Worm (Caenorhabditis elegans) whole organism, late embryonic: Measurements from ENCODE around the gene F45F2.10.
A peak's percentile ranks its signal among the peaks of the same experiment; 100 is the strongest.

Experiments used
- C08G9.2 ChIP-seq: sonication (generic microtip); optimal IDR thresholded peaks from 2 replicates; lab custom pipeline; 2016; ENCODE audit warnings: mild to moderate bottlenecking, missing genetic modification characterization, moderate library complexity, missing compliant biosample characterization
- F13H6.1 ChIP-seq: sonication (generic microtip); optimal IDR thresholded peaks from 2 replicates; lab custom pipeline; 2016; ENCODE audit warnings: missing genetic modification characterization, missing compliant biosample characterization
- K02D7.2 ChIP-seq: sonication (generic microtip); optimal IDR thresholded peaks from 2 replicates; lab custom pipeline; 2017; ENCODE audit warnings: mild to moderate bottlenecking, missing genetic modification characterization, missing compliant biosample characterization
- K09A11.1 ChIP-seq: sonication (generic microtip); optimal IDR thresholded peaks from 2 replicates; lab custom pipeline; 2017; ENCODE audit warnings: antibody characterized with exemption, mild to moderate bottlenecking, missing genetic modification characterization, missing compliant biosample characterization; ENCODE audit not compliant: insufficient read depth
- ama-1 ChIP-seq: fragments of 150-350 bp; optimal IDR thresholded peaks from 2 replicates; lab custom pipeline; 2014
- ceh-14 ChIP-seq: sonication (generic microtip); optimal IDR thresholded peaks from 2 replicates; lab custom pipeline; 2016; ENCODE audit warnings: missing genotype, missing genetic modification characterization, missing compliant biosample characterization
- ceh-18 ChIP-seq: sonication (generic microtip); optimal IDR thresholded peaks from 2 replicates; lab custom pipeline; 2016; ENCODE audit warnings: missing genetic modification characterization, missing compliant biosample characterization
- ceh-19 ChIP-seq: fragments of 200-800 bp; sonication (Bioruptor generic); optimal IDR thresholded peaks from 2 replicates; lab custom pipeline; 2018; ENCODE audit warnings: mild to moderate bottlenecking, missing genetic modification characterization, missing compliant biosample characterization
- ceh-2 ChIP-seq: sonication (generic microtip); optimal IDR thresholded peaks from 2 replicates; lab custom pipeline; 2016; ENCODE audit warnings: missing genotype, missing genetic modification characterization, missing compliant biosample characterization
- ceh-22 ChIP-seq: sonication (generic microtip); optimal IDR thresholded peaks from 2 replicates; lab custom pipeline; 2017; ENCODE audit warnings: missing biosample characterization, missing genetic modification characterization
- ceh-24 ChIP-seq: sonication (generic microtip); optimal IDR thresholded peaks from 2 replicates; lab custom pipeline; 2016; ENCODE audit warnings: mild to moderate bottlenecking, missing genetic modification characterization, missing compliant biosample characterization
- ceh-30 ChIP-seq: fragments of 150-350 bp; optimal IDR thresholded peaks from 2 replicates; lab custom pipeline; 2014; ENCODE audit warnings: missing biosample characterization, missing genetic modification characterization
- ceh-48 ChIP-seq: sonication (generic microtip); optimal IDR thresholded peaks from 2 replicates; lab custom pipeline; 2016; ENCODE audit warnings: missing genetic modification characterization, inconsistent platforms, missing compliant biosample characterization
- ceh-9 ChIP-seq: sonication (generic microtip); optimal IDR thresholded peaks from 2 replicates; lab custom pipeline; 2016; ENCODE audit warnings: mild to moderate bottlenecking, missing genetic modification characterization, inconsistent platforms, missing compliant biosample characterization
- dmd-4 ChIP-seq: sonication (generic microtip); optimal IDR thresholded peaks from 2 replicates; lab custom pipeline; 2016; ENCODE audit warnings: borderline replicate concordance, missing genetic modification characterization, missing compliant biosample characterization
- elt-2 ChIP-seq: sonication (generic microtip); optimal IDR thresholded peaks from 2 replicates; lab custom pipeline; 2016; ENCODE audit warnings: missing genetic modification reagents, missing genetic modification characterization, missing compliant biosample characterization
- ets-4 ChIP-seq: sonication (generic microtip); optimal IDR thresholded peaks from 2 replicates; lab custom pipeline; 2016; ENCODE audit warnings: missing genetic modification characterization, missing compliant biosample characterization
- eyg-1 ChIP-seq: sonication (generic microtip); optimal IDR thresholded peaks from 2 replicates; lab custom pipeline; 2016; ENCODE audit warnings: missing genotype, missing genetic modification characterization, missing compliant biosample characterization
- fax-1 ChIP-seq: sonication (generic microtip); optimal IDR thresholded peaks from 2 replicates; lab custom pipeline; 2016; ENCODE audit warnings: missing genotype, missing genetic modification characterization, missing compliant biosample characterization
- fkh-10 ChIP-seq: fragments of 150-350 bp; optimal IDR thresholded peaks from 2 replicates; lab custom pipeline; 2014; ENCODE audit warnings: missing biosample characterization, missing genetic modification reagents, missing genetic modification characterization
- gmeb-2 ChIP-seq: sonication (generic microtip); optimal IDR thresholded peaks from 2 replicates; lab custom pipeline; 2016; ENCODE audit warnings: missing genetic modification characterization, inconsistent platforms, missing compliant biosample characterization
- hlh-13 ChIP-seq: fragments of 200-800 bp; sonication (Bioruptor generic); optimal IDR thresholded peaks from 2 replicates; lab custom pipeline; 2018; ENCODE audit warnings: mild to moderate bottlenecking, missing genetic modification characterization, missing compliant biosample characterization
- hlh-15 ChIP-seq: sonication (generic microtip); optimal IDR thresholded peaks from 2 replicates; lab custom pipeline; 2016; ENCODE audit warnings: missing genetic modification characterization, missing compliant biosample characterization
- lim-6 ChIP-seq: sonication (generic microtip); optimal IDR thresholded peaks from 2 replicates; lab custom pipeline; 2016; ENCODE audit warnings: missing genetic modification characterization, missing compliant biosample characterization
- lin-11 ChIP-seq: fragments of 200-800 bp; sonication (Bioruptor generic); optimal IDR thresholded peaks from 2 replicates; lab custom pipeline; 2018; ENCODE audit warnings: mild to moderate bottlenecking, missing genetic modification characterization, missing compliant biosample characterization
- madf-2 ChIP-seq: sonication (generic microtip); optimal IDR thresholded peaks from 2 replicates; lab custom pipeline; 2017; ENCODE audit warnings: missing genetic modification characterization, missing compliant biosample characterization
- nfya-1 ChIP-seq: sonication (generic microtip); optimal IDR thresholded peaks from 2 replicates; lab custom pipeline; 2017; ENCODE audit warnings: missing genetic modification characterization, mild to moderate bottlenecking, missing compliant biosample characterization, antibody characterized with exemption, moderate library complexity
- nhr-232 ChIP-seq: sonication (generic microtip); optimal IDR thresholded peaks from 2 replicates; lab custom pipeline; 2016; ENCODE audit warnings: missing genetic modification characterization, missing compliant biosample characterization
- npax-4 ChIP-seq: sonication (generic microtip); optimal IDR thresholded peaks from 2 replicates; lab custom pipeline; 2016; ENCODE audit warnings: missing genetic modification characterization, missing compliant biosample characterization
- odd-2 ChIP-seq: sonication (generic microtip); optimal IDR thresholded peaks from 2 replicates; lab custom pipeline; 2017; ENCODE audit warnings: antibody characterized with exemption, mild to moderate bottlenecking, missing genetic modification characterization, missing compliant biosample characterization
- pat-9 ChIP-seq: fragments of 200-800 bp; sonication (Bioruptor generic); optimal IDR thresholded peaks from 2 replicates; lab custom pipeline; 2018; ENCODE audit warnings: mild to moderate bottlenecking, missing genetic modification characterization, moderate library complexity, missing compliant biosample characterization
- pha-2 ChIP-seq: sonication (generic microtip); optimal IDR thresholded peaks from 2 replicates; lab custom pipeline; 2017; ENCODE audit warnings: mild to moderate bottlenecking, missing genetic modification characterization, missing compliant biosample characterization
- pha-4 ChIP-seq: fragments of 150-350 bp; optimal IDR thresholded peaks from 2 replicates; lab custom pipeline; 2018; ENCODE audit warnings: missing biosample characterization, missing genetic modification reagents, missing genetic modification characterization
- pqm-1 ChIP-seq: sonication (generic microtip); optimal IDR thresholded peaks from 2 replicates; lab custom pipeline; 2016; ENCODE audit warnings: missing genetic modification characterization, missing compliant biosample characterization
- rnt-1 ChIP-seq: sonication (generic microtip); optimal IDR thresholded peaks from 2 replicates; lab custom pipeline; 2016; ENCODE audit warnings: missing genetic modification characterization, missing compliant biosample characterization
- sdc-2 ChIP-seq: sonication (generic microtip); optimal IDR thresholded peaks from 2 replicates; lab custom pipeline; 2016; ENCODE audit warnings: missing genotype, missing genetic modification characterization, missing compliant biosample characterization
- sox-4 ChIP-seq: sonication (generic microtip); optimal IDR thresholded peaks from 2 replicates; lab custom pipeline; 2017; ENCODE audit warnings: mild to moderate bottlenecking, missing genetic modification characterization, inconsistent platforms, missing compliant biosample characterization
- tbx-2 ChIP-seq: sonication (generic microtip); optimal IDR thresholded peaks from 2 replicates; lab custom pipeline; 2016; ENCODE audit warnings: missing genetic modification characterization, missing compliant biosample characterization
- unc-3 ChIP-seq, 2 experiments: fragments of 200-800 bp in 1 of 2; sonication (Bioruptor generic) in 1 of 2; sonication (generic microtip) in 1 of 2; conservative IDR thresholded peaks in 1 of 2; optimal IDR thresholded peaks in 1 of 2; 2 replicates each; pipeline versions ENCODE4 v1.3.6 to Lab custom; 2016 to 2022; ENCODE audit warnings: missing compliant biosample characterization in 2 of 2, missing genetic modification characterization in 2 of 2, missing genetic modification reagents in 1 of 2
- unc-42 ChIP-seq: sonication (generic microtip); optimal IDR thresholded peaks from 2 replicates; lab custom pipeline; 2016; ENCODE audit warnings: missing genotype, missing genetic modification characterization, missing compliant biosample characterization
- unc-55 ChIP-seq: sonication (generic microtip); optimal IDR thresholded peaks from 2 replicates; lab custom pipeline; 2017; ENCODE audit warnings: missing biosample characterization, missing genetic modification reagents, missing genetic modification characterization
- zip-5 ChIP-seq: sonication (generic microtip); optimal IDR thresholded peaks from 2 replicates; lab custom pipeline; 2016; ENCODE audit warnings: missing genetic modification characterization, missing compliant biosample characterization
- ztf-16 ChIP-seq: sonication (generic microtip); optimal IDR thresholded peaks from 2 replicates; lab custom pipeline; 2017; ENCODE audit warnings: missing genetic modification characterization, missing compliant biosample characterization

Gene F45F2.10

ce11 chrV:8500348-8500747 lies 18.3 kb downstream of the F45F2.10 start (continued):
- TF ChIP-seq ceh-18 (tag; lab: Kevin White, UChicago) (peak; percentile 95), elt-2 (tag; lab: Kevin White, UChicago) (peak; percentile 99), gmeb-2 (tag; lab: Kevin White, UChicago) (peak; percentile 100), ets-4 (tag; lab: Kevin White, UChicago) (peak; percentile 96), nhr-232 (tag; lab: Kevin White, UChicago) (peak; percentile 97), ztf-16 (tag; lab: Kevin White, UChicago) (peak; percentile 99), sox-4 (tag; lab: Kevin White, UChicago) (peak; percentile 100), lim-6 (tag; lab: Kevin White, UChicago) (peak; percentile 98), tbx-2 (tag; lab: Kevin White, UChicago) (peak; percentile 98), unc-3 (GFP tag; conservative IDR thresholded peaks at IDR 0.05; lab: Robert Waterston, UW) (peak; percentile 99), unc-3 (tag; optimal IDR thresholded peaks at IDR 0.05; lab: Kevin White, UChicago) (peak; percentile 98), hlh-15 (tag; lab: Kevin White, UChicago) (peak; percentile 99), ceh-14 (tag; lab: Kevin White, UChicago) (peak; percentile 99), pha-2 (peak; percentile 96), ceh-2 (tag; lab: Kevin White, UChicago) (peak; percentile 99), eyg-1 (peak; percentile 98), ceh-9 (tag; lab: Kevin White, UChicago) (peak; percentile 99)

- TF ChIP-seq unc-42 (tag; lab: Kevin White, UChicago) (no peak), C08G9.2 (no peak), ceh-48 (tag; lab: Kevin White, UChicago) (no peak), unc-55 (GFP tag; lab: Kevin White, UChicago) (no peak), eyg-1 (no peak), rnt-1 (tag; lab: Kevin White, UChicago) (no peak), tbx-2 (tag; lab: Kevin White, UChicago) (no peak), F13H6.1 (tag; lab: Kevin White, UChicago) (no peak), K09A11.1 (tag; lab: Kevin White, UChicago) (no peak), pqm-1 (tag; lab: Kevin White, UChicago) (no peak), npax-4 (tag; lab: Kevin White, UChicago) (no peak), ceh-24 (tag; lab: Kevin White, UChicago) (no peak), nfya-1 (tag; lab: Kevin White, UChicago) (no peak), ceh-22 (no peak), fax-1 (tag; lab: Kevin White, UChicago) (no peak), pha-4 (tag; lab: Kevin White, UChicago) (no peak), gmeb-2 (tag; lab: Kevin White, UChicago) (no peak), pat-9 (tag; lab: Kevin White, UChicago) (no peak), dmd-4 (tag; lab: Kevin White, UChicago) (no peak), madf-2 (tag; lab: Kevin White, UChicago) (no peak)
Observed at ce11 chrV:8499407-8499806, 19.3 kb downstream of the F45F2.10 start.

- no peak for TF ChIP-seq pat-9 (tag; lab: Kevin White, UChicago)
- no peak for TF ChIP-seq ceh-19
- TF ChIP-seq nfya-1 (tag; lab: Kevin White, UChicago) = no peak
- no peak for TF ChIP-seq ceh-9 (tag; lab: Kevin White, UChicago)
- no peak for TF ChIP-seq ceh-30 (tag; lab: Kevin White, UChicago)
- TF ChIP-seq K02D7.2 (tag; lab: Kevin White, UChicago) = no peak
- TF ChIP-seq sdc-2 (tag; lab: Kevin White, UChicago) = no peak
- TF ChIP-seq nhr-232 (tag; lab: Kevin White, UChicago) = no peak
- TF ChIP-seq lin-11 = no peak
- no peak for TF ChIP-seq fax-1 (tag; lab: Kevin White, UChicago)
- TF ChIP-seq fkh-10 = no peak
- TF ChIP-seq odd-2 (tag; lab: Kevin White, UChicago) = no peak
- no peak for TF ChIP-seq sox-4 (tag; lab: Kevin White, UChicago)
- TF ChIP-seq zip-5 (tag; lab: Kevin White, UChicago) = no peak
- TF ChIP-seq ama-1 = no peak
- TF ChIP-seq hlh-13 = no peak
- no peak for TF ChIP-seq unc-42 (tag; lab: Kevin White, UChicago)
Observed at ce11 chrV:8495965-8496364, 22.7 kb downstream of the F45F2.10 start.
